Fruit fly (Drosophila melanogaster) whole organism, embryonic: ENCODE data around the gene Mst85C.

Experiments
- Awh ChIP-seq: fragments of 200-800 bp; sonication (Bioruptor generic); IDR thresholded peaks from 2 replicates; pipeline ENCODE4, ENCODE4 v1.3.6; 2022; ENCODE audit warnings: missing biosample characterization, missing genetic modification characterization
- CG10147 ChIP-seq: fragments of 200-800 bp; sonication (Bioruptor generic); optimal IDR thresholded peaks from 2 replicates; lab custom pipeline; 2019; ENCODE audit warnings: missing biosample characterization, mild to moderate bottlenecking, missing genetic modification characterization, moderate library complexity
- CG13296 ChIP-seq: fragments of 200-800 bp; sonication (Bioruptor generic); optimal IDR thresholded peaks from 3 replicates; lab custom pipeline; 2018; ENCODE audit warnings: missing biosample characterization, mild to moderate bottlenecking, missing genetic modification characterization
- CG13894 ChIP-seq: fragments of 200-800 bp; sonication (Bioruptor generic); optimal IDR thresholded peaks from 3 replicates; lab custom pipeline; 2018; ENCODE audit warnings: missing biosample characterization, mild to moderate bottlenecking, missing genetic modification characterization, moderate library complexity
- CG2199 ChIP-seq: fragments of 200-800 bp; sonication (Bioruptor generic); IDR thresholded peaks from 3 replicates; pipeline ENCODE4 v1.3.6; 2022; ENCODE audit warnings: missing biosample characterization, missing genetic modification characterization
- CG2875 ChIP-seq: fragments of 200-800 bp; sonication (Bioruptor generic); optimal IDR thresholded peaks from 2 replicates; lab custom pipeline; 2017; ENCODE audit warnings: missing biosample characterization, mild to moderate bottlenecking, missing genetic modification characterization, missing genetic modification reagents
- CG31365 ChIP-seq: fragments of 200-800 bp; sonication (Bioruptor generic); optimal IDR thresholded peaks from 2 replicates; lab custom pipeline; 2018; ENCODE audit warnings: missing biosample characterization, mild to moderate bottlenecking, missing genetic modification characterization
- CG6175 ChIP-seq: fragments of 200-800 bp; sonication (Bioruptor generic); IDR thresholded peaks from 3 replicates; pipeline ENCODE4 v1.3.6; 2022; ENCODE audit warnings: missing biosample characterization, missing genetic modification characterization
- CG6683 ChIP-seq: fragments of 200-800 bp; sonication (Bioruptor generic); optimal IDR thresholded peaks from 2 replicates; lab custom pipeline; 2017; ENCODE audit warnings: missing biosample characterization, mild to moderate bottlenecking, missing genetic modification characterization, missing genetic modification reagents
- CG6813 ChIP-seq: fragments of 200-800 bp; sonication (Bioruptor generic); optimal IDR thresholded peaks from 2 replicates; lab custom pipeline; 2017; ENCODE audit warnings: missing biosample characterization, missing genetic modification characterization, mild to moderate bottlenecking, moderate library complexity, missing genetic modification reagents
- CG7271 ChIP-seq: fragments of 200-800 bp; sonication (Bioruptor generic); optimal IDR thresholded peaks from 2 replicates; lab custom pipeline; 2018; ENCODE audit warnings: missing biosample characterization, mild to moderate bottlenecking, missing genetic modification characterization, moderate library complexity
- CG7839 ChIP-seq: fragments of 200-800 bp; sonication (Bioruptor generic); optimal IDR thresholded peaks from 3 replicates; lab custom pipeline; 2018; ENCODE audit warnings: missing biosample characterization, mild to moderate bottlenecking, missing genetic modification characterization, moderate library complexity
- CG8924 ChIP-seq: fragments of 200-800 bp; optimal IDR thresholded peaks from 3 replicates; lab custom pipeline; 2019; ENCODE audit warnings: missing biosample characterization, mild to moderate bottlenecking, missing genetic modification characterization, moderate library complexity
- CG9215 ChIP-seq: fragments of 200-800 bp; sonication (Bioruptor generic); IDR thresholded peaks from 2 replicates; pipeline ENCODE4 v1.3.6; 2022; ENCODE audit warnings: missing biosample characterization, missing genetic modification characterization
- CG9876 ChIP-seq: fragments of 200-800 bp; sonication (Bioruptor generic); optimal IDR thresholded peaks from 2 replicates; lab custom pipeline; 2016; ENCODE audit warnings: missing biosample characterization, missing genetic modification characterization
- D19A ChIP-seq: fragments of 200-800 bp; optimal IDR thresholded peaks from 3 replicates; lab custom pipeline; 2019; ENCODE audit warnings: missing biosample characterization, mild to moderate bottlenecking, missing genetic modification characterization, moderate library complexity
- Dad ChIP-seq: fragments of 200-800 bp; sonication (Bioruptor generic); optimal IDR thresholded peaks from 3 replicates; lab custom pipeline; 2016; ENCODE audit warnings: missing biosample characterization, missing genetic modification characterization
- Fer3 ChIP-seq: fragments of 200-800 bp; sonication (Bioruptor generic); optimal IDR thresholded peaks from 2 replicates; lab custom pipeline; 2018; ENCODE audit warnings: missing biosample characterization, mild to moderate bottlenecking, missing genetic modification characterization, moderate library complexity
- Gug ChIP-seq: fragments of 200-800 bp; sonication (Bioruptor generic); IDR thresholded peaks from 4 replicates; pipeline ENCODE4 v1.3.6; 2022; ENCODE audit warnings: missing biosample characterization, missing genetic modification characterization
- H15 ChIP-seq: fragments of 200-800 bp; sonication (Bioruptor generic); IDR thresholded peaks from 3 replicates; pipeline ENCODE4 v1.3.6; 2022; ENCODE audit warnings: missing biosample characterization, missing genetic modification characterization
- HLH54F ChIP-seq: fragments of 200-800 bp; sonication (Bioruptor generic); optimal IDR thresholded peaks from 3 replicates; lab custom pipeline; 2016; ENCODE audit warnings: missing biosample characterization, missing genetic modification characterization
- Hand ChIP-seq: fragments of 200-800 bp; sonication (Bioruptor generic); optimal IDR thresholded peaks from 2 replicates; lab custom pipeline; 2017; ENCODE audit warnings: mild to moderate bottlenecking, missing biosample characterization, missing genetic modification reagents, missing genetic modification characterization
- MBD-R2 ChIP-seq: fragments of 200-800 bp; sonication (Bioruptor generic); IDR thresholded peaks from 2 replicates; pipeline ENCODE4 v1.3.6; 2022; ENCODE audit warnings: missing biosample characterization, missing genetic modification characterization
- Mes4 ChIP-seq: fragments of 200-800 bp; sonication (Bioruptor generic); optimal IDR thresholded peaks from 2 replicates; lab custom pipeline; 2016; ENCODE audit warnings: missing biosample characterization, missing genetic modification characterization
- PHDP ChIP-seq: fragments of 200-800 bp; sonication (Bioruptor generic); optimal IDR thresholded peaks from 3 replicates; lab custom pipeline; 2018; ENCODE audit warnings: missing biosample characterization, mild to moderate bottlenecking, missing genetic modification characterization, moderate library complexity
- Pdp1 ChIP-seq, 2 experiments: fragments of 200-800 bp; sonication (Bioruptor generic); optimal IDR thresholded peaks; 3 replicates each; lab custom pipeline; 2016; ENCODE audit warnings: missing biosample characterization in 2 of 2, missing genetic modification characterization in 2 of 2, mild to moderate bottlenecking in 1 of 2, moderate library complexity in 1 of 2
- Scr ChIP-seq: fragments of 200-800 bp; sonication (Bioruptor generic); IDR thresholded peaks from 2 replicates; pipeline ENCODE4 v1.3.6; 2022; ENCODE audit warnings: missing biosample characterization, missing genetic modification characterization; ENCODE audit not compliant: partially characterized antibody
- Sry-δ ChIP-seq: fragments of 200-800 bp; sonication (Bioruptor generic); optimal IDR thresholded peaks from 2 replicates; lab custom pipeline; 2016; ENCODE audit warnings: missing biosample characterization, missing genetic modification characterization
- Tbp ChIP-seq: fragments of >200 bp; optimal IDR thresholded peaks from 2 replicates; lab custom pipeline; 2018; ENCODE audit warnings: missing biosample characterization, missing genetic modification characterization
- YL-1 ChIP-seq: fragments of 200-800 bp; sonication (Bioruptor generic); optimal IDR thresholded peaks from 3 replicates; lab custom pipeline; 2017; ENCODE audit warnings: missing biosample characterization, mild to moderate bottlenecking, missing genetic modification characterization
- al ChIP-seq: fragments of 200-800 bp; sonication (Bioruptor generic); IDR thresholded peaks from 2 replicates; pipeline ENCODE4 v1.3.6; 2022; ENCODE audit warnings: missing biosample characterization, missing genetic modification characterization
- bigmax ChIP-seq: fragments of 200-800 bp; sonication (Bioruptor generic); optimal IDR thresholded peaks from 2 replicates; lab custom pipeline; 2018; ENCODE audit warnings: missing biosample characterization, mild to moderate bottlenecking, missing genetic modification characterization
- btn ChIP-seq: fragments of 200-800 bp; sonication (Bioruptor generic); optimal IDR thresholded peaks from 2 replicates; lab custom pipeline; 2016; ENCODE audit warnings: missing biosample characterization, missing genetic modification characterization
- corto ChIP-seq: fragments of 200-800 bp; sonication (Bioruptor generic); optimal IDR thresholded peaks from 2 replicates; lab custom pipeline; 2016; ENCODE audit warnings: missing biosample characterization, mild to moderate bottlenecking, missing genetic modification characterization, moderate library complexity
- cwo ChIP-seq: fragments of 200-800 bp; sonication (Bioruptor generic); optimal IDR thresholded peaks from 3 replicates; lab custom pipeline; 2017; ENCODE audit warnings: missing biosample characterization, missing genetic modification characterization, mild to moderate bottlenecking, moderate library complexity, missing genetic modification reagents
- fd64A ChIP-seq: fragments of 200-800 bp; sonication (Bioruptor generic); optimal IDR thresholded peaks from 3 replicates; lab custom pipeline; 2018; ENCODE audit warnings: missing biosample characterization, mild to moderate bottlenecking, missing genetic modification characterization
- fd96Cb ChIP-seq: fragments of 200-800 bp; sonication (Bioruptor generic); optimal IDR thresholded peaks from 2 replicates; lab custom pipeline; 2018; ENCODE audit warnings: missing biosample characterization, mild to moderate bottlenecking, missing genetic modification characterization, moderate library complexity
- gce ChIP-seq: fragments of 200-800 bp; sonication (Bioruptor generic); IDR thresholded peaks from 3 replicates; pipeline ENCODE4 v1.3.6; 2022; ENCODE audit warnings: missing biosample characterization, missing genetic modification characterization
- gt ChIP-seq: fragments of 200-800 bp; sonication (Bioruptor generic); IDR thresholded peaks from 2 replicates; pipeline ENCODE4 v1.3.6; 2022; ENCODE audit warnings: missing biosample characterization, missing genetic modification characterization
- h ChIP-seq: fragments of >200 bp; optimal IDR thresholded peaks from 2 replicates; lab custom pipeline; 2017
- insv ChIP-seq, 2 experiments: fragments of 200-800 bp; sonication (Bioruptor generic); optimal IDR thresholded peaks; 3 replicates each; lab custom pipeline; 2016 to 2018; ENCODE audit warnings: missing biosample characterization in 2 of 2, missing genetic modification characterization in 2 of 2
- lbe ChIP-seq: fragments of 200-800 bp; sonication (Bioruptor generic); optimal IDR thresholded peaks from 2 replicates; lab custom pipeline; 2016; ENCODE audit warnings: missing biosample characterization, mild to moderate bottlenecking, missing genetic modification characterization
- lilli ChIP-seq: fragments of 200-800 bp; sonication (Bioruptor generic); optimal IDR thresholded peaks from 3 replicates; lab custom pipeline; 2016; ENCODE audit warnings: missing biosample characterization, missing genetic modification characterization
- oc ChIP-seq: fragments of 200-800 bp; sonication (Bioruptor generic); optimal IDR thresholded peaks from 2 replicates; lab custom pipeline; 2018; ENCODE audit warnings: missing biosample characterization, mild to moderate bottlenecking, missing genetic modification characterization, moderate library complexity
- pros ChIP-seq: fragments of 200-800 bp; sonication (Bioruptor generic); optimal IDR thresholded peaks from 3 replicates; lab custom pipeline; 2019; ENCODE audit warnings: missing biosample characterization, mild to moderate bottlenecking, missing genetic modification characterization, moderate library complexity
- rib ChIP-seq: fragments of 200-800 bp; sonication (Bioruptor generic); IDR thresholded peaks from 2 replicates; pipeline ENCODE4 v1.3.6; 2022; ENCODE audit warnings: missing biosample characterization, missing genetic modification characterization
- scrt ChIP-seq: fragments of 200-800 bp; sonication (Bioruptor generic); optimal IDR thresholded peaks from 2 replicates; lab custom pipeline; 2018; ENCODE audit warnings: missing biosample characterization, mild to moderate bottlenecking, missing genetic modification characterization, moderate library complexity
- tup ChIP-seq: fragments of 200-800 bp; sonication (Bioruptor generic); optimal IDR thresholded peaks from 2 replicates; lab custom pipeline; 2016; ENCODE audit warnings: missing biosample characterization, mild to moderate bottlenecking, missing genetic modification characterization, moderate library complexity
- vvl ChIP-seq: fragments of 200-800 bp; sonication (Bioruptor generic); IDR thresholded peaks from 2 replicates; pipeline ENCODE4 v1.3.6; 2022; ENCODE audit warnings: missing biosample characterization, missing genetic modification characterization
- zf30C ChIP-seq: fragments of 200-800 bp; sonication (Bioruptor generic); optimal IDR thresholded peaks from 3 replicates; lab custom pipeline; 2018; ENCODE audit warnings: missing biosample characterization, mild to moderate bottlenecking, missing genetic modification characterization

Mst85C gene

DNA sequence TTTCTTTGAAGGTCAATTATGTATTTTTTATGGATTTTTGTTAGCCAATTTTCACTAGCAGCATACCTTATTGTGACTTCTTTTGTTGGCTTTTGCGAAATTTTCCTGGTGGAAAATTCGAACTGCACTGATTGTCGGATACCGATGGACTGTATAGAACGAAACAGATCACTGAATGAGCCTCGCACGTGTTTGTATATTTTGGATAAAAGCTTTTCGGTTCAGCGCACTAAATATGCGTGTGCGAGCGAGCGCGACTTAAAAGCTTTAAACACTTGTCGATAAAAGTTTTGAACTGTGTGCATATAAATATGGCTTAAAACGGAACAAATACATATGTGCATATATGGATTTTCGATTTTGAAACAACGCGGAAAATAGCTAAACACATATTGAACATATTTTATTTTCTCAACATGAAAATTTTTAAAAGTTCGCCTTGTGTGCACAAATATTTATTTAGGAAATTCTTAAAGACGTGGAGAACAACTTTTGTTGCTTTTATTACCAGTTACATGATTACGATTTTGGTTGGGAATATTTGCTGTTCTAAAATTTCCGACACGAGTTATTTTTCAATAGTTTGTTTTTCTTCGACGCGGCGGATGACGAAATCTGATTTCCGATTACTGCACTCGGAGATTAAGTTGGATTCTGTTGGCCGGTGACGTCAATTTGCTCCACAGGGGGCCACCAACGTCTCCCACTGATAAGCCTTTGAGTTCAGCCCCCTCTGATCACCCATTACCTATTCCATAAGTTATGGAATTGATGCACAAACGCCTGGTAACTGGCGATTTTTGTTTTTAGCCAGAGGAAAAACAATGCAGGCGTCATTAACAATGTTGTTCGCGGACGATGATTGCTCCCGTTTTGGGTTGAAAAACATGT is 891 bp downstream of the Mst85C start (continued):
- TF ChIP-seq MBD-R2, result no peak
- no peak for TF ChIP-seq vvl (GFP tag; lab: Robert Waterston, UW)
- no peak for TF ChIP-seq lbe (GFP tag; lab: Kevin White, UChicago)
- TF ChIP-seq pros (GFP tag; lab: Kevin White, UChicago), result no peak
- TF ChIP-seq CG7839 (tag; lab: Kevin White, UChicago), result no peak
- TF ChIP-seq cwo (GFP tag; lab: Kevin White, UChicago), result peak; percentile 90
- TF ChIP-seq D19A (tag; lab: Kevin White, UChicago), result no peak
- no peak for TF ChIP-seq bigmax
- TF ChIP-seq Gug (GFP tag; lab: Robert Waterston, UW), result no peak
- no peak for TF ChIP-seq gt
- peak in 1 of 2 experiments; percentile 16 for TF ChIP-seq Pdp1 (GFP tag; optimal IDR thresholded peaks at IDR 0.05; lab: Kevin White, UChicago)
- no peak for TF ChIP-seq Sry-δ
- no peak for TF ChIP-seq corto
- TF ChIP-seq oc (tag; lab: Kevin White, UChicago), result peak; percentile 3
- no peak for TF ChIP-seq tup
- TF ChIP-seq CG31365 (tag; lab: Kevin White, UChicago), result no peak
- no peak for TF ChIP-seq gce (GFP tag; lab: Robert Waterston, UW)
- no peak for TF ChIP-seq CG9876
- no peak for TF ChIP-seq Tbp (GFP tag; lab: Kevin White, UChicago)
- no peak for TF ChIP-seq CG6175 (GFP tag; lab: Robert Waterston, UW)
- no peak for TF ChIP-seq zf30C (GFP tag; lab: Kevin White, UChicago)
- peak; percentile 57 for TF ChIP-seq CG13894 (tag; lab: Kevin White, UChicago)
- no peak for TF ChIP-seq H15 (GFP tag; lab: Robert Waterston, UW)
- TF ChIP-seq CG2199, result no peak
- peak; percentile 14 for TF ChIP-seq Fer3 (tag; lab: Kevin White, UChicago)
- TF ChIP-seq PHDP, result peak; percentile 23
- TF ChIP-seq CG9215 (GFP tag; lab: Robert Waterston, UW), result no peak
- TF ChIP-seq scrt (GFP tag; lab: Kevin White, UChicago), result no peak
- peak; percentile 38 for TF ChIP-seq YL-1 (GFP tag; lab: Kevin White, UChicago)
- TF ChIP-seq Scr (GFP tag; lab: Robert Waterston, UW), result no peak
- TF ChIP-seq lilli (GFP tag; lab: Kevin White, UChicago), result peak; percentile 22
- TF ChIP-seq fd96Cb (tag; lab: Kevin White, UChicago), result no peak
- peak; percentile 43 for TF ChIP-seq CG13296 (GFP tag; lab: Kevin White, UChicago)
- no peak for TF ChIP-seq CG6683
- TF ChIP-seq, all 482 proteins: peak for 24

DNA sequence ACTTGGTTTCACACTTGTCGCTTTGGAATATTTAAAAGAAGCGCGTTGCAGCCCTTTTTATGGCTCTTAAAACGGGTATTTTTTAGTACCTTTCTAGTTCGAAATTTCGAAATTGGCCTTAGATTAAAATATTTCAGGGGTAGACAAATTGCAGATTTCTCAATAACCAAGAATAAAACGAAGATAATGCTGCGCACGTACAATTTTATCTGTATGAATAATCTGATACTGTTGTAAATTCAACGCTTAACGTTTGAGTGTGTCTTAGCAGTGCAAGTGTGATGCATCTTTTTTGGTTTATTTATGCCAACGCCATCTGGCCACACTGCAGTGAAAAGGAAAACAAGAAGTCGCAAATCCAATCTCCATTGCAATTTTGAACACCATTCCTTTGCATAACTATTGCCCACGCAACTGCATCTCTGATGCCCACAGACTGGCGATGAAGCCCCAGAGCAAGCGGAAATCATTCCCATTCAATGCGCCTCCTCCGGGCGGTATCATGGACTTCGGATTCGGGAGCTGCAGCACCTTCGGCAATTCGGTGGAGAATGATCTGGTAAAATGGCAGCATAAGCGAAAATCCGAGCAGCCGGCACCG is 2.2 kb downstream of the Mst85C start, which contains the start of gene Nmdmc:
Nmdmc (minus strand) TSS at position 37 of the 601 bp plus-strand sequence.
- TF ChIP-seq HLH54F (GFP tag; lab: Kevin White, UChicago) (no peak), CG2875 (GFP tag; lab: Kevin White, UChicago) (no peak), CG7271 (tag; lab: Kevin White, UChicago) (no peak), h (no peak), rib (GFP tag; lab: Robert Waterston, UW) (no peak), CG6813 (GFP tag; lab: Kevin White, UChicago) (no peak), CG10147 (GFP tag; lab: Kevin White, UChicago) (no peak), Awh (GFP tag; lab: Robert Waterston, UW) (no peak), btn (GFP tag; lab: Kevin White, UChicago) (no peak), Dad (GFP tag; lab: Kevin White, UChicago) (no peak), fd64A (GFP tag; lab: Kevin White, UChicago) (no peak), Hand (GFP tag; lab: Kevin White, UChicago) (no peak), lilli (GFP tag; lab: Kevin White, UChicago) (no peak), insv (GFP tag; optimal IDR thresholded peaks at IDR 0.05; lab: Kevin White, UChicago) (no peak), al (GFP tag; lab: Robert Waterston, UW) (no peak), Mes4 (GFP tag; lab: Kevin White, UChicago) (no peak), CG8924 (no peak)
